Worm (Caenorhabditis elegans) whole organism, L4/young adult: ENCODE measurements around the gene klp-6.
A peak's percentile ranks its signal among the peaks of the same experiment; 100 is the strongest.

ENCODE experiments used
- W03F9.2 ChIP-seq: fragments of 150-350 bp; optimal IDR thresholded peaks from 2 replicates; lab custom pipeline; 2014; ENCODE audit warnings: missing biosample characterization, missing genetic modification characterization
- dao-5 ChIP-seq: sonication (generic microtip); optimal IDR thresholded peaks from 2 replicates; lab custom pipeline; 2016; ENCODE audit warnings: missing genotype, missing genetic modification characterization, moderate library complexity, missing compliant biosample characterization
- him-1 ChIP-seq: sonication (generic microtip); optimal IDR thresholded peaks from 2 replicates; lab custom pipeline; 2016; ENCODE audit warnings: missing genotype, missing genetic modification reagents, missing genetic modification characterization, missing compliant biosample characterization

klp-6 gene

ce11 chrIII:5017550-5017949, 13.2 kb upstream of the klp-6 start, which contains the start of gene larp-1:
Gene larp-1 (minus strand): TSS chrIII:5017650.
- TF ChIP-seq W03F9.2 (no peak), dao-5 (tag; lab: Kevin White, UChicago) (no peak), him-1 (tag; lab: Kevin White, UChicago) (no peak)

ce11 chrIII:5018116-5018689, 12.5 kb upstream of the klp-6 start, which contains the start of gene wip-1:
Gene wip-1 (plus strand): TSS chrIII:5018639.
- TF ChIP-seq him-1 (tag; lab: Kevin White, UChicago) (peak; percentile 98), W03F9.2 (peak; percentile 98), dao-5 (tag; lab: Kevin White, UChicago) (peak; percentile 72)

ce11 chrIII:5020924-5021323, 9.8 kb upstream of the klp-6 start, which contains the start of gene mdt-11:
Gene mdt-11 (plus strand): TSS chrIII:5021224.
- TF ChIP-seq W03F9.2, result no peak
- TF ChIP-seq dao-5 (tag; lab: Kevin White, UChicago), result no peak
- TF ChIP-seq him-1 (tag; lab: Kevin White, UChicago), result no peak

ce11 chrIII:5021689-5022088, 9.0 kb upstream of the klp-6 start, which contains the start of gene R144.3:
Gene R144.3 (plus strand): TSS chrIII:5021989.
- TF ChIP-seq him-1 (tag; lab: Kevin White, UChicago) (no peak), W03F9.2 (no peak), dao-5 (tag; lab: Kevin White, UChicago) (no peak)

- no peak for TF ChIP-seq dao-5 (tag; lab: Kevin White, UChicago)
- no peak for TF ChIP-seq him-1 (tag; lab: Kevin White, UChicago)
- TF ChIP-seq W03F9.2, result no peak
Measured at ce11 chrIII:5022964-5023363, 7.8 kb upstream of the klp-6 start, which contains the start of gene R144.13. Gene R144.13 (plus strand): TSS chrIII:5023264.

ce11 chrIII:5023642-5024041, 7.1 kb upstream of the klp-6 start:
- no peak for TF ChIP-seq dao-5 (tag; lab: Kevin White, UChicago)
- no peak for TF ChIP-seq him-1 (tag; lab: Kevin White, UChicago)
- TF ChIP-seq W03F9.2, result no peak

ce11 chrIII:5024393-5024964, 6.2 kb upstream of the klp-6 start, which contains the start of gene pcf-11:
Gene pcf-11 (plus strand): TSS chrIII:5024914.
- TF ChIP-seq W03F9.2 (peak; percentile 34), dao-5 (tag; lab: Kevin White, UChicago) (no peak)

- TF ChIP-seq him-1 (tag; lab: Kevin White, UChicago) (no peak), dao-5 (tag; lab: Kevin White, UChicago) (no peak), W03F9.2 (no peak)
Measured at ce11 chrIII:5025136-5025629, 5.5 kb upstream of the klp-6 start.

ce11 chrIII:5026366-5026765, 4.4 kb upstream of the klp-6 start:
- no peak for TF ChIP-seq dao-5 (tag; lab: Kevin White, UChicago)
- no peak for TF ChIP-seq W03F9.2
- no peak for TF ChIP-seq him-1 (tag; lab: Kevin White, UChicago)

- TF ChIP-seq dao-5 (tag; lab: Kevin White, UChicago) (no peak), him-1 (tag; lab: Kevin White, UChicago) (no peak), W03F9.2 (no peak)
Measured at ce11 chrIII:5027219-5027618, 3.5 kb upstream of the klp-6 start.

ce11 chrIII:5031375-5031836, 677 bp downstream of the klp-6 start:
- TF ChIP-seq him-1 (tag; lab: Kevin White, UChicago) (peak; percentile 81), dao-5 (tag; lab: Kevin White, UChicago) (peak; percentile 78)

ce11 chrIII:5036158-5036557, 5.4 kb downstream of the klp-6 start, which contains the start of gene C45G9.6:
Gene C45G9.6 (plus strand): TSS chrIII:5036458.
- TF ChIP-seq dao-5 (tag; lab: Kevin White, UChicago) (no peak), him-1 (tag; lab: Kevin White, UChicago) (no peak), W03F9.2 (no peak)

ce11 chrIII:5042112-5042511, 11.4 kb downstream of the klp-6 start, which contains the start of gene nlp-43:
Gene nlp-43 (plus strand): TSS chrIII:5042412.
- TF ChIP-seq W03F9.2 (no peak), him-1 (tag; lab: Kevin White, UChicago) (no peak), dao-5 (tag; lab: Kevin White, UChicago) (no peak)

ce11 chrIII:5044709-5045108, 14.0 kb downstream of the klp-6 start, which contains the start of gene C45G9.14:
Gene C45G9.14 (plus strand): TSS chrIII:5045009.
- TF ChIP-seq W03F9.2 (no peak), dao-5 (tag; lab: Kevin White, UChicago) (no peak), him-1 (tag; lab: Kevin White, UChicago) (no peak)
